Fruit fly (Drosophila melanogaster): ENCODE data around the gene faf.

DNA sequence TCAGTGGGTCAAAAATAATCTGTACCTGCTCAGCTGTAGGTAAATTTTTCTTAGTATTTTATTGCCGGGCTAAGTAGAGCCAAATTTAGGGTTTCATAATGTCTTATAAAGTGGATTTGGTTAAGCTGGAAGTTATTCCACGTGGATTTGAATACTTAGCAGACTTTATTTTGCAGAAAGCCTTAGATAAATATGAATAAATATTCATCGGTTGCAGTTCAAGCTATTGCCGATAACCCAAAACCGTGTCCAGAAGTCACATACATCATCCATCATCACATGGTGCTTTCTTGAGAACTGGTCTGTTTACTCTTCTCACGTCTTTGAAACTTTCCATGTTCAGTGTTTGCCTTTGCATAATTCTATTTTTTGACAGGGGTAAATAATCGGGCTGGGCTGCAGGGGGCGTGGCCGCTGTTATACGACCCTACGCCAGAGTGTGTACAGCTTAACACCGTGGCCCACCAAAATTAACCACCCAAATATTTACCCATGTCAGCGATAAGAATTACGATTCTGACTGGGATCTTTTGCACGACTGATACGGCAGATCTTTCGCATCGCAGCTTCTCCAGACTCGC lies 18.1 kb upstream of the faf start, which contains the start of gene CG2187:
- TF ChIP-seq CG1621 (tag; optimal IDR thresholded peaks at IDR 0.05) (no peak), CG7368 (GFP tag; optimal IDR thresholded peaks at IDR 0.05) (no peak), CG6163 (GFP tag; IDR thresholded peaks at IDR 0.05) (no peak), dsx (GFP tag; optimal IDR thresholded peaks at IDR 0.05; ENCODE audit: poor library complexity, severe bottlenecking) (no peak)

Measured in whole organism, prepupa.